Worm (Caenorhabditis elegans) whole organism, midembryonic: Measurements from ENCODE around the gene D1044.1.

Source experiments
- T22C8.4 ChIP-seq: fragments of 200-800 bp; sonication (Bioruptor generic); IDR thresholded peaks from 2 replicates; pipeline ENCODE4 v1.3.6; 2022; ENCODE audit warnings: missing genetic modification characterization, missing compliant biosample characterization
- cog-1 ChIP-seq: sonication (generic microtip); optimal IDR thresholded peaks from 2 replicates; lab custom pipeline; 2016; ENCODE audit warnings: missing genetic modification characterization, missing compliant biosample characterization
- flt-1 ChIP-seq: fragments of 200-800 bp; sonication (Bioruptor generic); IDR thresholded peaks from 2 replicates; pipeline ENCODE4 v1.3.6; 2022; ENCODE audit warnings: missing genetic modification characterization, missing compliant biosample characterization
- klf-2 ChIP-seq: fragments of 200-800 bp; sonication (Bioruptor generic); conservative IDR thresholded peaks from 2 replicates; pipeline ENCODE4 v1.3.6; 2022; ENCODE audit warnings: missing genetic modification reagents, missing genetic modification characterization, missing compliant biosample characterization
- med-1 ChIP-seq: sonication (generic microtip); optimal IDR thresholded peaks from 2 replicates; lab custom pipeline; 2017; ENCODE audit warnings: missing genetic modification characterization, mild to moderate bottlenecking, missing compliant biosample characterization, antibody characterized with exemption, missing genetic modification reagents; ENCODE audit not compliant: insufficient read depth
- ref-1 ChIP-seq: fragments of 200-800 bp; sonication (Bioruptor generic); conservative IDR thresholded peaks from 2 replicates; pipeline ENCODE4 v1.3.6; 2022; ENCODE audit warnings: missing genetic modification reagents, missing genetic modification characterization, missing compliant biosample characterization
- tab-1 ChIP-seq: fragments of 200-800 bp; sonication (Bioruptor generic); IDR thresholded peaks from 2 replicates; pipeline ENCODE4 v1.3.6; 2022; ENCODE audit warnings: missing genetic modification characterization, missing compliant biosample characterization
- ztf-23 ChIP-seq: fragments of 200-800 bp; sonication (Bioruptor generic); IDR thresholded peaks from 2 replicates; pipeline ENCODE4 v1.3.6; 2022; ENCODE audit warnings: missing genetic modification reagents, missing genetic modification characterization, missing compliant biosample characterization
- ztf-29 ChIP-seq: fragments of 200-800 bp; sonication (Bioruptor generic); IDR thresholded peaks from 2 replicates; pipeline ENCODE4 v1.3.6; 2022; ENCODE audit warnings: missing genetic modification reagents, missing genetic modification characterization, missing compliant biosample characterization

The D1044.1 gene

DNA sequence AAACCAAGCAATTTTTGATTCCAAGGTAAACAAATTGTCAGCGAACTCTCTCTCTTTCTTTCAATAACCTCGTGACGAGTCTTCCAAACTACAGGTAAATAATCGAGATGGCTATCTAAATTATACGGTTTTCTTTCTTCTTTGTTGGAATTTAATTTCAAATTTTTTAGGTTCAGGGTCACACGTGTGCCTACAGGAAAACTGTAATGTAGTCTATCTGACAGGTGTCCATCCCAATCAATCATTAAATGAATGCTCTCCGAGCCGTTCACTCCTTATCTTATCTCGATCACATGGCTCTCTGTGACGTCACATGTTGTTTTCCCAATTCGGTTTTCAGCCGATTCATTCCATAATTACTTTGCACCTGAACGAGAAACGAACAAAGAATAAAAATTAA is 9.0 kb downstream of the D1044.1 start:
- TF ChIP-seq flt-1 (GFP tag; lab: Robert Waterston, UW) (no peak), T22C8.4 (no peak), med-1 (GFP tag; lab: Kevin White, UChicago) (no peak), cog-1 (tag; lab: Kevin White, UChicago) (no peak), ref-1 (GFP tag; lab: Robert Waterston, UW) (no peak), ztf-23 (no peak), ztf-29 (GFP tag; lab: Robert Waterston, UW) (no peak), klf-2 (no peak), tab-1 (no peak)

DNA sequence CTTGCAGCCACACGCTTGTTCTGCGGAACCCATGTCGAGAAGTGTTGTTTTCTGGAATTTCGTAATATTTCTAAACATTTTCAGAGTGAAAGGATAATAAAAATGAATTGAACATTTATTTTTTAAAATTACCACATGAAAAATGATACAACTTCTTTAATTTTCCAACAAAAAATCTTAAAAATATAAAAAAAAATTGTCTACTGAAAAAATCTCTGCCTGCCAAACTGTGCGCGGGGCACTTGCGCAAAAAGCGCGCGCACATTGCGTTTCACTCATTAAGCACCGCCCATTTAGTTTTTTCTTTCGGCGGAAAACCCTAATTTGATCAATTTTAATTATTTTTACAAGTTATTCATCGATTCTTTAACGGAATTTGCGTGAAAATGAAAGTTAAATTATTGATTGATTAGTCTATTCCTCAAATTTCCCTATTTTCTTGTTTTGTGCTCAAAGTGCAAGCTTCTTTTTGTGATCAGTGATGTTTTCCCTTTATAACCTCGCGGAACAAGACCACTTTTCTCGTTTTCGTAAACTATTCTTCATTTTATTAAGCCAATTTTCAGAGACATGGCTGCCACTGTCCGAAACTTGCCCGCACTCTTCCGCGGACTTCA is 10.9 kb downstream of the D1044.1 start, which contains the start of the genes nmad-1 and hach-1:
TSS of gene nmad-1 (minus strand) at position 51 of the 617 bp plus-strand sequence.
TSS of gene hach-1 (plus strand) at position 567 of the 617 bp plus-strand sequence.
- TF ChIP-seq med-1 (GFP tag; lab: Kevin White, UChicago) (peak; percentile 97), klf-2 (peak; percentile 90; the same call in 1 of the 2 replicates), ztf-23 (peak; percentile 96), tab-1 (peak; percentile 92), T22C8.4 (peak; percentile 88), cog-1 (tag; lab: Kevin White, UChicago) (peak; percentile 79), ref-1 (GFP tag; lab: Robert Waterston, UW) (peak; percentile 75), flt-1 (GFP tag; lab: Robert Waterston, UW) (peak; percentile 94), ztf-29 (GFP tag; lab: Robert Waterston, UW) (peak; percentile 82)

DNA sequence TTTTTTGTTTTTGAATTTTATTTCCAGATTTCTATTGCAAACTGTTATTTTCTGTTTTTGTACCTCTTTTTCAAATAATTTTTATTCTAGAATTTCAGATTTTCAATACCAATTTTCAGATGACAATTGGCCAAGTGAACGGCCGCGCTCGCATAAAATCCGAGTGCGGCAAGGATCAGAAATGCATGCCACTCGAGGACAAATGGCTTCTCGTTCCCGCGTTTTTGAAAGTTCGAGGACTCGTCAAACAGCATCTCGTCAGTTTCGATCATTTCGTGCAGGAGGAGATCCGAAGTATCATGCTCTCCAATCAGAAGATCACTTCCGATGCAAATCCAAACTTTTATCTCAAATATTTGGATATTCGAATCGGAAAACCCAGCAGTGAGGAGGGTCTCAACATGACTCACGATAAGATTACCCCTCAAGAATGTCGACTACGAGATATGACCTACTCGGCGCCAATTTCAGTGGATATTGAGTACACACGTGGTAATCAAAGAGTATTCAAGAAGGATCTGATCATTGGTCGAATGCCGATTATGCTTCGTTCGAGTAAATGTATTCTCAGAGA is 13.2 kb downstream of the D1044.1 start, which contains the start of gene rpc-2:
TSS of gene rpc-2 (plus strand) at position 120 of the 574 bp plus-strand sequence.
- TF ChIP-seq ztf-23 (no peak), ref-1 (GFP tag; lab: Robert Waterston, UW) (no peak)

DNA sequence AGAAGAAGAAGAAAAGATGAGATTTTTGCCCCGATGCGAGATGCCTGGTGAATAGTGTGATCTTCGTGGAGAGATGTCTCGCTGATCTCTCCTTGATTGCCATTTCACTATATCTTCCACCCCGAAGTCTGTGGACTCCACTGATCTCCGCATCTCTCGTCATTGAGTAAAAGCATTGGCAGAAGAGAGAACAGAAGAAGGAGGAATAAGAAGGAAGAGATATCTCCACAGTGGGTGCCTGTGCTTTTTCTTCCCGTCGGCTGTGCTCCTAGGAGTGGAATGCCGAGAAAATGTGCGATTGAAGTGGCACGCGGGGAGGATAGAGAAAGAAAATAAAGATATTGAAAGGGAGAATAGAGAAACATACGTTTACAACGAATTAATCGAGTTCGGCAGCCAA is 19.6 kb downstream of the D1044.1 start:
- no peak for TF ChIP-seq med-1 (GFP tag; lab: Kevin White, UChicago)
- no peak for TF ChIP-seq ztf-29 (GFP tag; lab: Robert Waterston, UW)
- no peak for TF ChIP-seq flt-1 (GFP tag; lab: Robert Waterston, UW)
- TF ChIP-seq tab-1 = no peak
- TF ChIP-seq ref-1 (GFP tag; lab: Robert Waterston, UW) = no peak
- no peak for TF ChIP-seq T22C8.4
- no peak for TF ChIP-seq cog-1 (tag; lab: Kevin White, UChicago)
- no peak for TF ChIP-seq klf-2
- no peak for TF ChIP-seq ztf-23

DNA sequence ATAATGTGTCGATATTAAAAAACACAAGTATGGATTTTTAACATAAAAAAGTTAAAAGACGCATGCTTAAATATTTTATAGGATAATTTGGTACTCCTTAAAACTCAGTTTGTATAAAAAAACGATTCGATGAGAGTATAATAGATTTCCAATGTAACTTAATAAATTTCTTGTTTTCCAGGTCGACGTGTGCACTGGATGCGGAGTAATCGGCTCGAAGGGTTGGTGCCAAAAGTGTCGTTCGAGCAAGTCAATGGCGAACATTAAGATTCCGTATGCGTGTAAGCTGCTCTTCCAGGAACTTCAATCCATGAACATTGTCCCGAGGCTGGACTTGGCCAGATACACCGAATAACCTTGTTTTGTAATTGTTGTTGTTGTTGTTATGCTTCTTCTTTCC is 20.2 kb downstream of the D1044.1 start:
- TF ChIP-seq flt-1 (GFP tag; lab: Robert Waterston, UW) (no peak), klf-2 (no peak), med-1 (GFP tag; lab: Kevin White, UChicago) (no peak)

DNA sequence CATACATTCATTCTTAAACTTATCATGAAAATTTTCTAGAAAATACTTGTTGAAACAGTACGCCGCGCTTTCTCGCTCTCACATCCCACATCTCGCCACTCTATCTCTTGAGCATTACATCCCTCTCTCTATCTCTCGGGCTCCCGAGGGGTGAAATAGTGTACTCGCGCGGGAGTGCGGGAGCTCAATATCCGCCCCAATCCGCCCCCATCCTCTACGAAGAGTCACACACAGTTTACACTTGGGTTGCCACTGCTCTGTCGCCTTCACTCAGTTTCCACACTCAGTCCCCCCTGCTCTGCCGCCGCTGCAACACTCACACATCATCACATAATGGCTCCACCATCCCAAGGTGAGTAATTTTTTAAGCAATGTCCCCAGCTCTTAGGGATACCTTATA is 20.7 kb downstream of the D1044.1 start, which contains the start of gene mlc-3:
TSS of gene mlc-3 (plus strand) at position 227 of the 400 bp plus-strand sequence.
- TF ChIP-seq cog-1 (tag; lab: Kevin White, UChicago) = no peak
- peak; percentile 69; the same call in 1 of the 2 replicates for TF ChIP-seq flt-1 (GFP tag; lab: Robert Waterston, UW)
- TF ChIP-seq ztf-29 (GFP tag; lab: Robert Waterston, UW) = no peak
- no peak for TF ChIP-seq tab-1
- TF ChIP-seq ref-1 (GFP tag; lab: Robert Waterston, UW) = no peak
- no peak for TF ChIP-seq ztf-23

DNA sequence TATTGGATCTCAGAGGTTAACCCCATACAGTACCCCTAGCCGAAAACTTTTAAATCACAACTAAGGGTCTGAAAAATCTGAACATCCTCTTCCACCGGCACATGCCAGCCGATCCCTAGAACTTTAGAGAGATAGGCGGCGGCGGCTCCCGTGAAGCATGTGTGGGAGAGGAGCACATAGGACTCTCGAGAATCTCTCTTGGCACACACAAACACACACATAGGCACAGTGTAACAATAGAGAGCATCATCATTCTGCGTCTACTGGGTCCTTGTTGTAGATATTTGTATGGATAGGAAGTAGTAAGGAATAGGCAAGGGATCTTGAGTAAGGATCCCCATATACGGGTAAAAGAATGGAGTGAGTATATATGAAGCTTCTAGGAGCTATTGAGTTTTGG is 21.6 kb downstream of the D1044.1 start:
- no peak for TF ChIP-seq ref-1 (GFP tag; lab: Robert Waterston, UW)
- TF ChIP-seq klf-2 = no peak

DNA sequence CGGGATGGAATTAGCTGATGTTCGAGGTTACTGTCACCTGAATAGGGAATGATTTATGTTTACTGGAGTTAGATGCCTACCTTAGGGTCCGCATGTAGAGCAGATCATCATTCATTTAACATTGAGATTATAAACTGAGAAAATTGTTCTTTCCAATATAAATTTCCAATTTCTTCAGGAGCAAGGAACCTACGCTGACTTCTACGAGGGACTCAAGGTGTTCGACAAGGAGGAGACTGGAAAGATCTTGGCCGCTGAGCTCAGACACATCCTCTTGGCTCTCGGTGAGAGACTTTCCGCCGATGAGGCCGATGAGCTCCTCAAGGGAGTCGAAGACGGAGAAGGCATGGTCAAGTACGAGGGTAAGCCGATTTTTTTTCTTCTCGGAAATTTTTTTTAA is 22.4 kb downstream of the D1044.1 start:
- TF ChIP-seq ztf-23 (peak; percentile 44; the same call in 1 of the 2 replicates), tab-1 (no peak), ref-1 (GFP tag; lab: Robert Waterston, UW) (no peak), ztf-29 (GFP tag; lab: Robert Waterston, UW) (no peak)

DNA sequence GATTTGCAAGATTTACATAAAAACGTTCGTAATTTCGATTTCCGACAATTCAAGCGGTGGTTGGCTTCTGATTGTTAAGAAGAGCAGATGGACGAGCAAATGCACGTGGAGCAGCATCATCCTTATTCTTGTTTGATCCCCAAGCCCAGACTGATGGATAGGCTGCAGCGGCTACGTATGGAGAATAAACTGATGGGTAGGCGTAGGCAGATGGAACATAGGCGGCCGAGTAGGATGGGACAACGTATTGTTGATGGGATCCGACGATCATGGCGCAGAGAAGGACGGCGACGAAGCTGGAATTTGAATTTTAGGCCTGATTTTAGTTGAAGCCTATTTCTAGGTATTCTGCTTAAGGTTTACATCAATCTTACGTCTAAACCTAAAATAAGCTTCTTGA is 24.2 kb downstream of the D1044.1 start:
- TF ChIP-seq klf-2 = no peak
- TF ChIP-seq tab-1 = 0 out of 2 replicates have a peak, but pooled peaks have one; percentile 59
- no peak for TF ChIP-seq med-1 (GFP tag; lab: Kevin White, UChicago)
- TF ChIP-seq flt-1 (GFP tag; lab: Robert Waterston, UW) = no peak
- TF ChIP-seq ref-1 (GFP tag; lab: Robert Waterston, UW) = no peak
- no peak for TF ChIP-seq ztf-29 (GFP tag; lab: Robert Waterston, UW)
- no peak for TF ChIP-seq cog-1 (tag; lab: Kevin White, UChicago)
- no peak for TF ChIP-seq T22C8.4
- no peak for TF ChIP-seq ztf-23

DNA sequence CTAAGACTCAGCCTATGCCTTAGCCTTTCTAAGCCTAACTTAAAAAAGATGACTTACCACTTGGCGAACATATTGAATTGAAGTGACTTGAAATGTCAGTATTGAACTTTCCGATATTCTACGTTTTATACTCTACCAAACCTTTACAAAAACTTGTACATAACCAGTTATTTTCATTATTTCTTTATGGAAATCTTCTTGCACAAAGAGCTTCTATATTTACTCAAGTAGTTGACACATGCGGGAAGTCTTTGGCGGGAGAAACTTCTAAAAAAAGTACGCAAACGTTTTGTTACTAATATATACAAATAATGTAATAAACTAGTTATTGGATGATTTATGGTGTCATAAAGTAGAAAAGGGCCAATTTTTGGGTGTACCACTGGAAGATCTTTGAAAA is 24.6 kb downstream of the D1044.1 start, which contains the start of gene nspb-12:
TSS of gene nspb-12 (minus strand) at position 101 of the 400 bp plus-strand sequence.
- TF ChIP-seq klf-2 (no peak), ztf-23 (no peak), tab-1 (no peak), ztf-29 (GFP tag; lab: Robert Waterston, UW) (no peak), cog-1 (tag; lab: Kevin White, UChicago) (no peak), ref-1 (GFP tag; lab: Robert Waterston, UW) (no peak)
